Fruit fly (Drosophila melanogaster): ENCODE measurements around the gene ND-51.

Gene ND-51

DNA sequence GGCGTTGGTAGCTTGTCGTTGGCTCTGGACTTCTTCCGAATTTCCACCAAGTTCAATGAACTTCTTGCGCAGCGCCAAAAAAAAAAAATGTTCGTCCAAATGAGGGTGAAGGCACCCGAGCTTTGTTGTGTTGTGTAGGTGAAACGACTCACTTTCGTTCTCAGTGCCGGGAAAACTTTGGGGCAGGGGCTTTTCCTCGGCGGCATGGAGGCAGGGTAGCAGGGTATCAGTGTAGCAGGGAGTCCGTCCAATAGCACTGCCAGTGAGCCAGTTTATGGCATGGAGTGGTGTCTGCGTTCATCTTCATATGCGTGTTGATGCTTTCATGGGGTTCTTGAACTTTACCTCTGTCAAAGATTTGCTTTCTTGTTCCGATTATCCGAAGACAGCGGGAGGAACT is 11.8 kb upstream of the ND-51 start (continued):
- TF ChIP-seq CG9817 (tag; optimal IDR thresholded peaks at IDR 0.05) (no peak), Atf6 (GFP tag; IDR thresholded peaks at IDR 0.05) (no peak), CG18599 (GFP tag; optimal IDR thresholded peaks at IDR 0.05) (no peak), NC2β (GFP tag; optimal IDR thresholded peaks at IDR 0.05) (no peak), rib (GFP tag; IDR thresholded peaks at IDR 0.05) (0 out of 2 replicates have a peak, but pooled peaks have one; percentile 43), CG10543 (GFP tag; optimal IDR thresholded peaks at IDR 0.05) (peak; percentile 39), crol (GFP tag; IDR thresholded peaks at IDR 0.05) (peak; percentile 60; the same call in 1 of the 2 replicates), nau (GFP tag; optimal IDR thresholded peaks at IDR 0.05) (no peak), Deaf1 (tag; optimal IDR thresholded peaks at IDR 0.05) (peak; percentile 43), CG11085 (GFP tag; IDR thresholded peaks at IDR 0.05) (no peak), HLH4C (GFP tag; IDR thresholded peaks at IDR 0.05; ENCODE audit: partially characterized antibody) (no peak)

- TF ChIP-seq NK7.1 (GFP tag; optimal IDR thresholded peaks at IDR 0.05) (no peak), CG18599 (GFP tag; optimal IDR thresholded peaks at IDR 0.05) (no peak), CG6272 (GFP tag; IDR thresholded peaks at IDR 0.05) (no peak), exex (tag; optimal IDR thresholded peaks at IDR 0.05) (peak; percentile 52), ftz-f1 (GFP tag; optimal IDR thresholded peaks at IDR 0.05) (no peak), Vsx1 (GFP tag; optimal IDR thresholded peaks at IDR 0.05) (peak; percentile 87), Xbp1 (GFP tag; optimal IDR thresholded peaks at IDR 0.05) (no peak), wdn (GFP tag; IDR thresholded peaks at IDR 0.05) (no peak), pita (GFP tag; optimal IDR thresholded peaks at IDR 0.05) (no peak), ara (GFP tag; IDR thresholded peaks at IDR 0.05) (no peak), toy (GFP tag; IDR thresholded peaks at IDR 0.05) (no peak), chif (GFP tag; optimal IDR thresholded peaks at IDR 0.05) (no peak), tup (GFP tag; optimal IDR thresholded peaks at IDR 0.05) (no peak), odd (GFP tag; optimal IDR thresholded peaks at IDR 0.05) (no peak), grn (GFP tag; optimal IDR thresholded peaks at IDR 0.05) (peak; percentile 69)
Measured at dm6 chr2L:6073894-6074293, 11.3 kb upstream of the ND-51 start.

- peak; percentile 32 for TF ChIP-seq CG10543 (GFP tag; optimal IDR thresholded peaks at IDR 0.05)
- peak; percentile 74 for TF ChIP-seq sd (tag; optimal IDR thresholded peaks at IDR 0.05)
- TF ChIP-seq CG6813 (GFP tag; optimal IDR thresholded peaks at IDR 0.05): no peak
- TF ChIP-seq Ets65A (GFP tag): peak; percentile 33
- peak; percentile 76 for TF ChIP-seq GATAe (GFP tag; conservative IDR thresholded peaks at IDR 0.05)
- no peak for TF ChIP-seq CG1647 (GFP tag; optimal IDR thresholded peaks at IDR 0.05)
- no peak for TF ChIP-seq cad (GFP tag; optimal IDR thresholded peaks at IDR 0.05)
- peak; percentile 62 for TF ChIP-seq Med (GFP tag)
- no peak for TF ChIP-seq ro (GFP tag; IDR thresholded peaks at IDR 0.05)
- no peak for TF ChIP-seq CG6175 (GFP tag; IDR thresholded peaks at IDR 0.05)
- TF ChIP-seq CG10147 (GFP tag; optimal IDR thresholded peaks at IDR 0.05): no peak
- peak; percentile 61 for TF ChIP-seq grn (GFP tag; optimal IDR thresholded peaks at IDR 0.05)
- no peak for TF ChIP-seq zf30C (GFP tag; optimal IDR thresholded peaks at IDR 0.05)
- no peak for TF ChIP-seq gem (tag; optimal IDR thresholded peaks at IDR 0.05)
- no peak for TF ChIP-seq CG10654 (GFP tag; optimal IDR thresholded peaks at IDR 0.05)
- TF ChIP-seq CG4730 (GFP tag; IDR thresholded peaks at IDR 0.05): no peak
- TF ChIP-seq sug (tag; optimal IDR thresholded peaks at IDR 0.05): peak; percentile 8
- TF ChIP-seq exex (tag; optimal IDR thresholded peaks at IDR 0.05): peak; percentile 38
Measured at dm6 chr2L:6072124-6072523, 9.6 kb upstream of the ND-51 start.
